Worm (Caenorhabditis elegans) whole organism, L3 larva: ENCODE measurements around the gene frk-1.
A peak's percentile ranks its signal among the peaks of the same experiment; 100 is the strongest.

Experiments used
- R02D3.7 ChIP-seq: fragments of 150-350 bp; optimal IDR thresholded peaks from 2 replicates; lab custom pipeline; 2014; ENCODE audit warnings: missing biosample characterization, missing genetic modification characterization
- ZK546.5 ChIP-seq: sonication (generic microtip); optimal IDR thresholded peaks from 2 replicates; lab custom pipeline; 2017; ENCODE audit warnings: missing biosample characterization, missing genetic modification characterization
- aly-2 ChIP-seq: fragments of 150-350 bp; optimal IDR thresholded peaks from 2 replicates; lab custom pipeline; 2014; ENCODE audit warnings: missing biosample characterization, missing genetic modification characterization
- ama-1 ChIP-seq: fragments of 150-350 bp; optimal IDR thresholded peaks from 2 replicates; lab custom pipeline; 2018
- ceh-16 ChIP-seq: sonication (generic microtip); optimal IDR thresholded peaks from 2 replicates; lab custom pipeline; 2017; ENCODE audit warnings: missing biosample characterization, missing genetic modification characterization
- ceh-28 ChIP-seq: fragments of 150-350 bp; optimal IDR thresholded peaks from 2 replicates; lab custom pipeline; 2014; ENCODE audit warnings: missing biosample characterization, missing genetic modification reagents, missing genetic modification characterization
- ceh-82 ChIP-seq: fragments of 150-350 bp; optimal IDR thresholded peaks from 2 replicates; lab custom pipeline; 2014; ENCODE audit warnings: missing biosample characterization, missing genetic modification characterization
- ceh-9 ChIP-seq: sonication (generic microtip); optimal IDR thresholded peaks from 2 replicates; lab custom pipeline; 2018; ENCODE audit warnings: missing biosample characterization, missing genetic modification characterization
- egl-27 ChIP-seq: sonication (generic microtip); optimal IDR thresholded peaks from 4 replicates; lab custom pipeline; 2017; ENCODE audit warnings: missing biosample characterization, missing genetic modification reagents, missing genetic modification characterization
- egl-5 ChIP-seq: fragments of 150-350 bp; optimal IDR thresholded peaks from 2 replicates; lab custom pipeline; 2017; ENCODE audit warnings: missing biosample characterization, missing genetic modification reagents, missing genetic modification characterization, inconsistent platforms
- elt-2 ChIP-seq: sonication (generic microtip); optimal IDR thresholded peaks from 2 replicates; lab custom pipeline; 2016; ENCODE audit warnings: missing genetic modification reagents, mild to moderate bottlenecking, missing genetic modification characterization, missing compliant biosample characterization
- fkh-2 ChIP-seq: fragments of 150-350 bp; optimal IDR thresholded peaks from 2 replicates; lab custom pipeline; 2014; ENCODE audit warnings: missing biosample characterization, missing genetic modification reagents, missing genetic modification characterization
- fos-1 ChIP-seq: fragments of 150-350 bp; optimal IDR thresholded peaks from 2 replicates; lab custom pipeline; 2014; ENCODE audit warnings: missing biosample characterization, missing genetic modification characterization
- hmg-11 ChIP-seq: sonication (generic microtip); optimal IDR thresholded peaks from 2 replicates; lab custom pipeline; 2016; ENCODE audit warnings: missing genetic modification characterization, missing compliant biosample characterization
- jun-1 ChIP-seq: fragments of 150-350 bp; optimal IDR thresholded peaks from 2 replicates; lab custom pipeline; 2014; ENCODE audit warnings: missing biosample characterization, missing genetic modification reagents, missing genetic modification characterization
- lin-15B ChIP-seq: fragments of 150-350 bp; optimal IDR thresholded peaks from 2 replicates; lab custom pipeline; 2014; ENCODE audit warnings: missing biosample characterization, missing genetic modification characterization
- lsy-12 ChIP-seq: sonication (generic microtip); optimal IDR thresholded peaks from 2 replicates; lab custom pipeline; 2016; ENCODE audit warnings: mild to moderate bottlenecking, missing genetic modification characterization, missing compliant biosample characterization
- mdl-1 ChIP-seq: fragments of 150-350 bp; optimal IDR thresholded peaks from 2 replicates; lab custom pipeline; 2014; ENCODE audit warnings: missing biosample characterization, missing genetic modification characterization
- mml-1 ChIP-seq: fragments of 150-350 bp; sonication (generic microtip); optimal IDR thresholded peaks from 3 replicates; lab custom pipeline; 2014; ENCODE audit warnings: missing biosample characterization, missing genetic modification characterization
- nhr-11 ChIP-seq: fragments of 150-350 bp; optimal IDR thresholded peaks from 2 replicates; lab custom pipeline; 2014; ENCODE audit warnings: missing biosample characterization, missing genetic modification characterization
- nhr-23 ChIP-seq: fragments of 150-350 bp; optimal IDR thresholded peaks from 2 replicates; lab custom pipeline; 2014; ENCODE audit warnings: missing biosample characterization, missing genetic modification reagents, missing genetic modification characterization
- nhr-237 ChIP-seq: fragments of 150-350 bp; optimal IDR thresholded peaks from 2 replicates; lab custom pipeline; 2014; ENCODE audit warnings: missing biosample characterization, missing genetic modification characterization
- nhr-76 ChIP-seq: fragments of 150-350 bp; sonication (generic microtip); optimal IDR thresholded peaks from 5 replicates; lab custom pipeline; 2014; ENCODE audit warnings: missing biosample characterization, missing genetic modification characterization
- pha-4 ChIP-seq: fragments of 150-350 bp; optimal IDR thresholded peaks from 2 replicates; lab custom pipeline; 2014; ENCODE audit warnings: missing biosample characterization, missing genetic modification reagents, missing genetic modification characterization
- pqm-1 ChIP-seq: fragments of 150-350 bp; optimal IDR thresholded peaks from 2 replicates; lab custom pipeline; 2017; ENCODE audit warnings: missing biosample characterization, missing genetic modification characterization, inconsistent platforms
- skn-1 ChIP-seq: fragments of 150-350 bp; optimal IDR thresholded peaks from 2 replicates; lab custom pipeline; 2014; ENCODE audit warnings: missing biosample characterization, missing genetic modification characterization
- snpc-4 ChIP-seq: fragments of 150-350 bp; optimal IDR thresholded peaks from 2 replicates; lab custom pipeline; 2014; ENCODE audit warnings: missing biosample characterization, missing genetic modification characterization
- tbx-2 ChIP-seq: sonication (generic microtip); optimal IDR thresholded peaks from 2 replicates; lab custom pipeline; 2016; ENCODE audit warnings: mild to moderate bottlenecking, missing genetic modification characterization, missing compliant biosample characterization
- unc-39 ChIP-seq: sonication (generic microtip); optimal IDR thresholded peaks from 4 replicates; lab custom pipeline; 2017; ENCODE audit warnings: missing biosample characterization, missing genetic modification characterization
- ztf-11 ChIP-seq: fragments of 150-350 bp; optimal IDR thresholded peaks from 2 replicates; lab custom pipeline; 2014; ENCODE audit warnings: missing biosample characterization, missing genetic modification characterization
- ztf-4 ChIP-seq: fragments of 150-350 bp; optimal IDR thresholded peaks from 2 replicates; lab custom pipeline; 2014; ENCODE audit warnings: missing biosample characterization, missing genetic modification characterization

frk-1 gene

ce11 chrIV:10047108-10047507 lies 4.1 kb downstream of the frk-1 start, which contains the start of gene T04B2.3:
T04B2.3 (plus strand) TSS chrIV:10047408.
- no peak for TF ChIP-seq pha-4 (tag; lab: Kevin White, UChicago)
- no peak for TF ChIP-seq ceh-16
- TF ChIP-seq egl-27 (tag; lab: Kevin White, UChicago), result no peak
- no peak for TF ChIP-seq pqm-1 (tag; lab: Kevin White, UChicago)
- TF ChIP-seq ceh-28, result no peak
- no peak for TF ChIP-seq skn-1
- no peak for TF ChIP-seq snpc-4 (tag; lab: Kevin White, UChicago)

ce11 chrIV:10048268-10048667 lies 5.3 kb downstream of the frk-1 start:
- no peak for TF ChIP-seq jun-1
- TF ChIP-seq aly-2 (tag; lab: Kevin White, UChicago), result no peak
- no peak for TF ChIP-seq egl-27 (tag; lab: Kevin White, UChicago)
- TF ChIP-seq ama-1 (lab: Kevin White, UChicago), result no peak
- TF ChIP-seq elt-2, result no peak
- TF ChIP-seq R02D3.7 (tag; lab: Kevin White, UChicago), result no peak
- TF ChIP-seq mml-1, result no peak

- TF ChIP-seq ceh-28, result no peak
Measured at ce11 chrIV:10051088-10051487, 8.1 kb downstream of the frk-1 start, which contains the start of gene T04B2.8. T04B2.8 (minus strand) TSS chrIV:10051188.

ce11 chrIV:10053550-10053949 lies 10.6 kb downstream of the frk-1 start, which contains the start of gene srv-12:
srv-12 (minus strand) TSS chrIV:10053650.
- TF ChIP-seq fkh-2 (tag; lab: Kevin White, UChicago) (no peak), lsy-12 (tag; lab: Kevin White, UChicago) (no peak), skn-1 (no peak), ZK546.5 (tag; lab: Kevin White, UChicago) (no peak), ceh-28 (no peak), egl-5 (tag; lab: Kevin White, UChicago) (no peak), mdl-1 (tag; lab: Kevin White, UChicago) (no peak)
- TF ChIP-seq, all 47 proteins: peak for 0

- no peak for TF ChIP-seq ceh-28
- no peak for TF ChIP-seq ztf-11 (tag; lab: Kevin White, UChicago)
- no peak for TF ChIP-seq nhr-11
- no peak for TF ChIP-seq pha-4 (tag; lab: Kevin White, UChicago)
- TF ChIP-seq mml-1, result no peak
- no peak for TF ChIP-seq egl-5 (tag; lab: Kevin White, UChicago)
- no peak for TF ChIP-seq lin-15B (tag; lab: Kevin White, UChicago)
- TF ChIP-seq jun-1, result no peak
Measured at ce11 chrIV:10056138-10056537, 13.2 kb downstream of the frk-1 start, which contains the start of gene T04B2.7. T04B2.7 (minus strand) TSS chrIV:10056238.

ce11 chrIV:10059175-10059574 lies 16.2 kb downstream of the frk-1 start:
- TF ChIP-seq ztf-4 (tag; lab: Kevin White, UChicago), result no peak
- no peak for TF ChIP-seq snpc-4 (tag; lab: Kevin White, UChicago)
- TF ChIP-seq ceh-28, result no peak
- no peak for TF ChIP-seq nhr-23 (tag; lab: Kevin White, UChicago)
- TF ChIP-seq jun-1, result peak; percentile 46
- no peak for TF ChIP-seq unc-39
- no peak for TF ChIP-seq ceh-9 (tag; lab: Kevin White, UChicago)
- no peak for TF ChIP-seq hmg-11 (tag; lab: Kevin White, UChicago)
- no peak for TF ChIP-seq ama-1 (lab: Kevin White, UChicago)
- TF ChIP-seq tbx-2, result no peak
- TF ChIP-seq ceh-82 (tag; lab: Kevin White, UChicago), result no peak
- TF ChIP-seq nhr-76 (tag; lab: Kevin White, UChicago), result no peak
- TF ChIP-seq elt-2, result peak; percentile 99
- peak; percentile 42 for TF ChIP-seq pha-4 (tag; lab: Kevin White, UChicago)
- TF ChIP-seq fos-1, result peak; percentile 52
- TF ChIP-seq pqm-1 (tag; lab: Kevin White, UChicago), result peak; percentile 99

ce11 chrIV:10060795-10061194 lies 17.8 kb downstream of the frk-1 start:
- peak; percentile 3 for TF ChIP-seq pqm-1 (tag; lab: Kevin White, UChicago)
- no peak for TF ChIP-seq unc-39
- no peak for TF ChIP-seq mml-1
- peak; percentile 45 for TF ChIP-seq elt-2
- no peak for TF ChIP-seq nhr-237 (tag; lab: Kevin White, UChicago)
- no peak for TF ChIP-seq ceh-9 (tag; lab: Kevin White, UChicago)
- no peak for TF ChIP-seq hmg-11 (tag; lab: Kevin White, UChicago)
- TF ChIP-seq pha-4 (tag; lab: Kevin White, UChicago), result peak; percentile 28
- no peak for TF ChIP-seq egl-27 (tag; lab: Kevin White, UChicago)
